Fruit fly (Drosophila melanogaster) whole organism, embryonic: ENCODE measurements around the gene CG13297.

ENCODE experiments used
- CG10654 ChIP-seq: fragments of 200-800 bp; sonication (Bioruptor generic); optimal IDR thresholded peaks from 2 replicates; lab custom pipeline; 2016; ENCODE audit warnings: missing biosample characterization, missing genetic modification characterization
- CG11085 ChIP-seq: fragments of 200-800 bp; sonication (Bioruptor generic); IDR thresholded peaks from 2 replicates; pipeline ENCODE4 v1.3.6; 2022; ENCODE audit warnings: missing biosample characterization, missing genetic modification characterization
- CG12744 ChIP-seq: fragments of 200-800 bp; sonication (Bioruptor generic); optimal IDR thresholded peaks from 2 replicates; lab custom pipeline; 2016; ENCODE audit warnings: missing biosample characterization, missing genetic modification characterization
- CG15011 ChIP-seq: fragments of 200-800 bp; sonication (Bioruptor generic); optimal IDR thresholded peaks from 3 replicates; lab custom pipeline; 2018; ENCODE audit warnings: missing biosample characterization, mild to moderate bottlenecking, missing genetic modification characterization
- CG1603 ChIP-seq: fragments of 200-800 bp; sonication (Bioruptor generic); optimal IDR thresholded peaks from 2 replicates; lab custom pipeline; 2019; ENCODE audit warnings: missing biosample characterization, mild to moderate bottlenecking, missing genetic modification characterization, moderate library complexity
- CG16815 ChIP-seq: fragments of 200-800 bp; sonication (Bioruptor generic); optimal IDR thresholded peaks from 3 replicates; lab custom pipeline; 2017; ENCODE audit warnings: missing biosample characterization, mild to moderate bottlenecking, missing genetic modification characterization
- CG17361 ChIP-seq: fragments of 200-800 bp; sonication (Bioruptor generic); IDR thresholded peaks from 3 replicates; pipeline ENCODE4 v1.3.6; 2022; ENCODE audit warnings: missing biosample characterization, missing genetic modification characterization
- CG18764 ChIP-seq: fragments of 200-800 bp; sonication (Bioruptor generic); optimal IDR thresholded peaks from 3 replicates; lab custom pipeline; 2016; ENCODE audit warnings: missing biosample characterization, missing genetic modification characterization
- CG2712 ChIP-seq: fragments of 200-800 bp; optimal IDR thresholded peaks from 3 replicates; lab custom pipeline; 2019; ENCODE audit warnings: missing biosample characterization, mild to moderate bottlenecking, missing genetic modification characterization, moderate library complexity
- CG30403 ChIP-seq: fragments of 200-800 bp; sonication (Bioruptor generic); optimal IDR thresholded peaks from 3 replicates; lab custom pipeline; 2016; ENCODE audit warnings: missing biosample characterization, missing genetic modification characterization
- CG32772 ChIP-seq: fragments of 200-800 bp; sonication (Bioruptor generic); IDR thresholded peaks from 2 replicates; pipeline ENCODE4 v1.3.6; 2022; ENCODE audit warnings: missing biosample characterization, missing genetic modification characterization
- CG3995 ChIP-seq: fragments of 200-800 bp; sonication (Bioruptor generic); optimal IDR thresholded peaks from 3 replicates; lab custom pipeline; 2016; ENCODE audit warnings: missing biosample characterization, missing genetic modification characterization
- CG6683 ChIP-seq: fragments of 200-800 bp; sonication (Bioruptor generic); optimal IDR thresholded peaks from 2 replicates; lab custom pipeline; 2017; ENCODE audit warnings: missing biosample characterization, mild to moderate bottlenecking, missing genetic modification characterization, missing genetic modification reagents
- CG6813 ChIP-seq: fragments of 200-800 bp; sonication (Bioruptor generic); optimal IDR thresholded peaks from 2 replicates; lab custom pipeline; 2017; ENCODE audit warnings: missing biosample characterization, missing genetic modification characterization, mild to moderate bottlenecking, moderate library complexity, missing genetic modification reagents
- CG8089 ChIP-seq: fragments of 200-800 bp; sonication (Bioruptor generic); optimal IDR thresholded peaks from 3 replicates; lab custom pipeline; 2016; ENCODE audit warnings: missing biosample characterization, missing genetic modification characterization
- CG8388 ChIP-seq: fragments of 200-800 bp; sonication (Bioruptor generic); optimal IDR thresholded peaks from 2 replicates; lab custom pipeline; 2019; ENCODE audit warnings: missing biosample characterization, mild to moderate bottlenecking, missing genetic modification characterization, moderate library complexity
- Dref ChIP-seq: fragments of 200-800 bp; sonication (Bioruptor generic); IDR thresholded peaks from 2 replicates; pipeline ENCODE4 v1.3.6; 2022; ENCODE audit warnings: missing biosample characterization, missing genetic modification characterization
- HHEX ChIP-seq: fragments of 200-800 bp; sonication (Bioruptor generic); optimal IDR thresholded peaks from 3 replicates; lab custom pipeline; 2017; ENCODE audit warnings: missing biosample characterization, mild to moderate bottlenecking, missing genetic modification characterization, missing genetic modification reagents
- Hr78 ChIP-seq, 2 experiments: fragments of 200-800 bp in 1 of 2; fragments of >200 bp in 1 of 2; sonication (Bioruptor generic) in 1 of 2; optimal IDR thresholded peaks; 2 replicates each; lab custom pipeline; 2017 to 2019; ENCODE audit warnings: missing biosample characterization in 2 of 2, missing genetic modification characterization in 2 of 2, mild to moderate bottlenecking in 1 of 2, moderate library complexity in 1 of 2
- MTF-1 ChIP-seq: fragments of 200-800 bp; sonication (Bioruptor generic); optimal IDR thresholded peaks from 2 replicates; lab custom pipeline; 2018; ENCODE audit warnings: missing biosample characterization, mild to moderate bottlenecking, missing genetic modification characterization, borderline replicate concordance
- NC2β ChIP-seq: fragments of 200-800 bp; sonication (Bioruptor generic); optimal IDR thresholded peaks from 2 replicates; lab custom pipeline; 2016; ENCODE audit warnings: missing biosample characterization, missing genetic modification characterization
- Optix ChIP-seq: fragments of 200-800 bp; sonication (Bioruptor generic); IDR thresholded peaks from 3 replicates; pipeline ENCODE4 v1.3.6; 2022; ENCODE audit warnings: missing biosample characterization, missing genetic modification characterization
- Usf ChIP-seq: fragments of 200-800 bp; sonication (Bioruptor generic); optimal IDR thresholded peaks from 2 replicates; lab custom pipeline; 2017; ENCODE audit warnings: missing genotype, missing biosample characterization, missing genetic modification characterization
- Vsx1 ChIP-seq: fragments of 200-800 bp; sonication (Bioruptor generic); optimal IDR thresholded peaks from 2 replicates; lab custom pipeline; 2017; ENCODE audit warnings: missing biosample characterization, mild to moderate bottlenecking, missing genetic modification characterization, missing genetic modification reagents
- cas ChIP-seq: fragments of 200-800 bp; sonication (Bioruptor generic); IDR thresholded peaks from 2 replicates; pipeline ENCODE4 v1.3.6; 2022; ENCODE audit warnings: missing biosample characterization, missing genetic modification characterization
- chif ChIP-seq, 2 experiments: fragments of 200-800 bp; sonication (Bioruptor generic); optimal IDR thresholded peaks; 3 replicates each; lab custom pipeline; 2016; ENCODE audit warnings: missing biosample characterization in 2 of 2, missing genetic modification characterization in 2 of 2
- corto ChIP-seq: fragments of 200-800 bp; sonication (Bioruptor generic); optimal IDR thresholded peaks from 2 replicates; lab custom pipeline; 2016; ENCODE audit warnings: missing biosample characterization, mild to moderate bottlenecking, missing genetic modification characterization, moderate library complexity
- eyg ChIP-seq: fragments of 200-800 bp; sonication (Bioruptor generic); optimal IDR thresholded peaks from 3 replicates; lab custom pipeline; 2016; ENCODE audit warnings: missing biosample characterization, missing genetic modification characterization
- fru ChIP-seq: fragments of >200 bp; optimal IDR thresholded peaks from 2 replicates; lab custom pipeline; 2017
- hbn ChIP-seq: fragments of 200-800 bp; sonication (Bioruptor generic); IDR thresholded peaks from 2 replicates; pipeline ENCODE4 v1.3.6; 2022; ENCODE audit warnings: missing biosample characterization, missing genetic modification characterization; ENCODE audit not compliant: partially characterized antibody
- kah ChIP-seq: fragments of 200-800 bp; sonication (Bioruptor generic); optimal IDR thresholded peaks from 2 replicates; lab custom pipeline; 2018; ENCODE audit warnings: missing biosample characterization, mild to moderate bottlenecking, missing genetic modification characterization
- lbe ChIP-seq: fragments of 200-800 bp; sonication (Bioruptor generic); optimal IDR thresholded peaks from 2 replicates; lab custom pipeline; 2016; ENCODE audit warnings: missing biosample characterization, mild to moderate bottlenecking, missing genetic modification characterization
- mld ChIP-seq: fragments of 200-800 bp; sonication (Bioruptor generic); IDR thresholded peaks from 3 replicates; pipeline ENCODE4 v1.3.6; 2022; ENCODE audit warnings: missing biosample characterization, missing genetic modification characterization; ENCODE audit not compliant: partially characterized antibody
- nmo ChIP-seq: fragments of 200-800 bp; sonication (Bioruptor generic); optimal IDR thresholded peaks from 2 replicates; lab custom pipeline; 2018; ENCODE audit warnings: missing biosample characterization, mild to moderate bottlenecking, missing genetic modification characterization, moderate library complexity
- otp ChIP-seq: fragments of 200-800 bp; sonication (Bioruptor generic); IDR thresholded peaks from 3 replicates; pipeline ENCODE4, ENCODE4 v1.3.6; 2022; ENCODE audit warnings: missing biosample characterization, missing genetic modification characterization
- pb ChIP-seq: fragments of 200-800 bp; sonication (Bioruptor generic); optimal IDR thresholded peaks from 3 replicates; lab custom pipeline; 2016; ENCODE audit warnings: missing biosample characterization, missing genetic modification characterization
- prd ChIP-seq, 3 experiments: fragments of >200 bp in 2 of 3; fragments of 200-800 bp in 1 of 3; sonication (Bioruptor generic) in 1 of 3; optimal IDR thresholded peaks in 2 of 3; IDR thresholded peaks in 1 of 3; 2 replicates in 2 of 3; 3 replicates in 1 of 3; pipeline versions ENCODE4 v1.3.6 to Lab custom; 2017 to 2022; ENCODE audit warnings: missing biosample characterization in 1 of 3, missing genetic modification characterization in 1 of 3
- pum ChIP-seq: fragments of 200-800 bp; sonication (Bioruptor generic); optimal IDR thresholded peaks from 2 replicates; lab custom pipeline; 2016; ENCODE audit warnings: missing biosample characterization, missing genetic modification characterization
- ranshi ChIP-seq: fragments of 200-800 bp; sonication (Bioruptor generic); IDR thresholded peaks from 2 replicates; pipeline ENCODE4 v1.3.6; 2022; ENCODE audit warnings: missing biosample characterization, missing genetic modification characterization
- repo ChIP-seq: fragments of 200-800 bp; sonication (Bioruptor generic); optimal IDR thresholded peaks from 2 replicates; lab custom pipeline; 2016; ENCODE audit warnings: missing biosample characterization, missing genetic modification characterization
- row ChIP-seq: fragments of 200-800 bp; sonication (Bioruptor generic); IDR thresholded peaks from 3 replicates; pipeline ENCODE4 v1.3.6; 2022; ENCODE audit warnings: missing biosample characterization, missing genetic modification characterization
- schlank ChIP-seq: fragments of 200-800 bp; sonication (Bioruptor generic); optimal IDR thresholded peaks from 2 replicates; lab custom pipeline; 2018; ENCODE audit warnings: missing biosample characterization, mild to moderate bottlenecking, missing genetic modification characterization
- shn ChIP-seq: fragments of 200-800 bp; sonication (Bioruptor generic); optimal IDR thresholded peaks from 3 replicates; lab custom pipeline; 2016; ENCODE audit warnings: missing biosample characterization, missing genetic modification characterization
- ssp ChIP-seq: fragments of 200-800 bp; sonication (Bioruptor generic); IDR thresholded peaks from 2 replicates; pipeline ENCODE4 v1.3.6; 2022; ENCODE audit warnings: missing biosample characterization, missing genetic modification characterization
- tio ChIP-seq: fragments of 200-800 bp; sonication (Bioruptor generic); optimal IDR thresholded peaks from 2 replicates; lab custom pipeline; 2017; ENCODE audit warnings: missing biosample characterization, missing genetic modification characterization, inconsistent platforms
- tup ChIP-seq: fragments of 200-800 bp; sonication (Bioruptor generic); optimal IDR thresholded peaks from 2 replicates; lab custom pipeline; 2016; ENCODE audit warnings: missing biosample characterization, mild to moderate bottlenecking, missing genetic modification characterization, moderate library complexity
- unc-4 ChIP-seq: fragments of 200-800 bp; sonication (Bioruptor generic); IDR thresholded peaks from 2 replicates; pipeline ENCODE4 v1.3.6; 2022; ENCODE audit warnings: missing biosample characterization, missing genetic modification characterization; ENCODE audit not compliant: partially characterized antibody

The CG13297 gene

dm6 chr3L:6188995-6189927, 32.1 kb upstream of the CG13297 start, which contains the start of the genes D19A and CG7386 (continued):
- peak; percentile 46 for TF ChIP-seq pb (GFP tag; lab: Kevin White, UChicago)
- peak; percentile 50 for TF ChIP-seq shn (GFP tag; lab: Kevin White, UChicago)
- no peak for TF ChIP-seq tio (GFP tag; lab: Kevin White, UChicago)
- no peak for TF ChIP-seq CG12744
- no peak for TF ChIP-seq unc-4 (GFP tag; lab: Robert Waterston, UW)
- TF ChIP-seq kah (GFP tag; lab: Kevin White, UChicago) = peak; percentile 32
- TF ChIP-seq NC2β (GFP tag; lab: Kevin White, UChicago) = peak; percentile 31
- TF ChIP-seq prd (optimal IDR thresholded peaks at IDR 0.05; lab: Kevin White, UChicago) = no peak
- peak; percentile 66 for TF ChIP-seq prd (GFP tag; IDR thresholded peaks at IDR 0.05; lab: Robert Waterston, UW)
- peak; percentile 55 for TF ChIP-seq CG30403 (GFP tag; lab: Kevin White, UChicago)
- TF ChIP-seq chif (GFP tag; optimal IDR thresholded peaks at IDR 0.05; lab: Kevin White, UChicago) = peak in 1 of 2 experiments; percentile 40
- TF ChIP-seq otp (GFP tag; lab: Robert Waterston, UW) = no peak
- no peak for TF ChIP-seq Usf (GFP tag; lab: Kevin White, UChicago)
- no peak for TF ChIP-seq Vsx1 (GFP tag; lab: Kevin White, UChicago)
- no peak for TF ChIP-seq CG15011 (GFP tag; lab: Kevin White, UChicago)
- TF ChIP-seq CG10654 (GFP tag; lab: Kevin White, UChicago) = peak; percentile 2
- TF ChIP-seq eyg = no peak
- TF ChIP-seq CG3995 (GFP tag; lab: Kevin White, UChicago) = no peak
- peak; percentile 75; the same call in 2 of the 3 replicates for TF ChIP-seq CG17361 (GFP tag; lab: Robert Waterston, UW)
- TF ChIP-seq fru (lab: Kevin White, UChicago) = peak; percentile 62
- TF ChIP-seq CG18764 (GFP tag; lab: Kevin White, UChicago) = peak; percentile 4
- TF ChIP-seq hbn (GFP tag; lab: Robert Waterston, UW) = no peak; the same call in 1 of the 2 replicates
- peak; percentile 46; the same call in 1 of the 2 replicates for TF ChIP-seq cas (GFP tag; lab: Robert Waterston, UW)
- TF ChIP-seq MTF-1 (GFP tag; lab: Kevin White, UChicago) = peak; percentile 8
- no peak for TF ChIP-seq mld (GFP tag; lab: Robert Waterston, UW)
- peak; percentile 61 for TF ChIP-seq Optix (GFP tag; lab: Robert Waterston, UW)
- TF ChIP-seq ssp = peak; percentile 18; the same call in 1 of the 2 replicates
- TF ChIP-seq CG11085 = peak; percentile 44; the same call in 1 of the 2 replicates
- TF ChIP-seq CG8388 (GFP tag; lab: Kevin White, UChicago) = peak; percentile 30
- no peak for TF ChIP-seq CG6813 (GFP tag; lab: Kevin White, UChicago)
- peak; percentile 59 for TF ChIP-seq CG1603 (tag; lab: Kevin White, UChicago)
- peak; percentile 46; the same call in 1 of the 2 replicates for TF ChIP-seq CG32772
- TF ChIP-seq schlank = no peak
- peak; percentile 28 for TF ChIP-seq pum (GFP tag; lab: Kevin White, UChicago)
- TF ChIP-seq repo (GFP tag; lab: Kevin White, UChicago) = peak; percentile 6
- no peak for TF ChIP-seq CG6683
- 0 out of 2 replicates have a peak, but pooled peaks have one; percentile 28 for TF ChIP-seq Dref (GFP tag; lab: Robert Waterston, UW)
- TF ChIP-seq Hr78 (GFP tag; optimal IDR thresholded peaks at IDR 0.05; lab: Kevin White, UChicago) = no peak
- peak; percentile 2 for TF ChIP-seq lbe (GFP tag; lab: Kevin White, UChicago)
- peak; percentile 70 for TF ChIP-seq CG2712 (tag; lab: Kevin White, UChicago)
- peak; percentile 12 for TF ChIP-seq CG16815
- TF ChIP-seq HHEX (GFP tag; lab: Kevin White, UChicago) = peak; percentile 4
- peak; percentile 93 for TF ChIP-seq row
- peak; percentile 5 for TF ChIP-seq tup (GFP tag; lab: Kevin White, UChicago)
- peak; percentile 53 for TF ChIP-seq ranshi (GFP tag; lab: Robert Waterston, UW)
- no peak for TF ChIP-seq corto
- peak; percentile 21 for TF ChIP-seq nmo (GFP tag; lab: Kevin White, UChicago)
- peak; percentile 18 for TF ChIP-seq CG8089
